Fruit fly (Drosophila melanogaster) whole organism, embryonic: ENCODE measurements around the gene CG17982.
A peak's percentile ranks its signal among the peaks of the same experiment; 100 is the strongest.

Experiments
- CG10147 ChIP-seq: fragments of 200-800 bp; sonication (Bioruptor generic); optimal IDR thresholded peaks from 2 replicates; lab custom pipeline; 2019; ENCODE audit warnings: missing biosample characterization, mild to moderate bottlenecking, missing genetic modification characterization, moderate library complexity
- CG10267 ChIP-seq: fragments of 200-800 bp; sonication (Bioruptor generic); optimal IDR thresholded peaks from 2 replicates; lab custom pipeline; 2018; ENCODE audit warnings: missing biosample characterization, mild to moderate bottlenecking, missing genetic modification characterization, moderate library complexity
- CG10274 ChIP-seq: fragments of 200-800 bp; sonication (Bioruptor generic); optimal IDR thresholded peaks from 3 replicates; lab custom pipeline; 2017; ENCODE audit warnings: missing biosample characterization, mild to moderate bottlenecking, missing genetic modification characterization
- CG10959 ChIP-seq: fragments of 200-800 bp; sonication (Bioruptor generic); IDR thresholded peaks from 2 replicates; pipeline ENCODE4 v1.3.6; 2022; ENCODE audit warnings: missing biosample characterization, missing genetic modification characterization
- CG12391 ChIP-seq: fragments of 200-800 bp; sonication (Bioruptor generic); optimal IDR thresholded peaks from 3 replicates; lab custom pipeline; 2018; ENCODE audit warnings: missing biosample characterization, mild to moderate bottlenecking, missing genetic modification characterization, moderate library complexity
- CG12769 ChIP-seq: fragments of 200-800 bp; sonication (Bioruptor generic); optimal IDR thresholded peaks from 2 replicates; lab custom pipeline; 2019; ENCODE audit warnings: missing biosample characterization, mild to moderate bottlenecking, missing genetic modification characterization, moderate library complexity
- CG13775 ChIP-seq: fragments of 200-800 bp; sonication (Bioruptor generic); optimal IDR thresholded peaks from 3 replicates; lab custom pipeline; 2017; ENCODE audit warnings: missing biosample characterization, mild to moderate bottlenecking, missing genetic modification characterization
- CG1529 ChIP-seq: fragments of 200-800 bp; sonication (Bioruptor generic); optimal IDR thresholded peaks from 3 replicates; lab custom pipeline; 2018; ENCODE audit warnings: missing biosample characterization, missing genetic modification characterization
- CG17359 ChIP-seq: fragments of 200-800 bp; sonication (Bioruptor generic); optimal IDR thresholded peaks from 3 replicates; lab custom pipeline; 2018; ENCODE audit warnings: missing biosample characterization, mild to moderate bottlenecking, missing genetic modification characterization, moderate library complexity
- CG1792 ChIP-seq: fragments of 200-800 bp; sonication (Bioruptor generic); optimal IDR thresholded peaks from 2 replicates; lab custom pipeline; 2016; ENCODE audit warnings: missing biosample characterization, missing genetic modification characterization
- CG18476 ChIP-seq: fragments of 200-800 bp; sonication (Bioruptor generic); optimal IDR thresholded peaks from 2 replicates; lab custom pipeline; 2016; ENCODE audit warnings: missing biosample characterization, mild to moderate bottlenecking, missing genetic modification characterization
- CG2116 ChIP-seq: fragments of 200-800 bp; sonication (Bioruptor generic); optimal IDR thresholded peaks from 3 replicates; lab custom pipeline; 2018; ENCODE audit warnings: missing biosample characterization, mild to moderate bottlenecking, missing genetic modification characterization
- CG31441 ChIP-seq: fragments of 200-800 bp; sonication (Bioruptor generic); IDR thresholded peaks from 2 replicates; pipeline ENCODE4 v1.3.6; 2022; ENCODE audit warnings: missing biosample characterization, missing genetic modification characterization
- CG33557 ChIP-seq: fragments of 200-800 bp; sonication (Bioruptor generic); optimal IDR thresholded peaks from 2 replicates; lab custom pipeline; 2019; ENCODE audit warnings: missing biosample characterization, mild to moderate bottlenecking, missing genetic modification characterization, moderate library complexity
- CG3995 ChIP-seq: fragments of 200-800 bp; sonication (Bioruptor generic); optimal IDR thresholded peaks from 3 replicates; lab custom pipeline; 2016; ENCODE audit warnings: missing biosample characterization, missing genetic modification characterization
- CG4820 ChIP-seq: fragments of 200-800 bp; sonication (Bioruptor generic); optimal IDR thresholded peaks from 3 replicates; lab custom pipeline; 2016; ENCODE audit warnings: missing biosample characterization, missing genetic modification characterization
- CG6683 ChIP-seq: fragments of 200-800 bp; sonication (Bioruptor generic); optimal IDR thresholded peaks from 2 replicates; lab custom pipeline; 2017; ENCODE audit warnings: missing biosample characterization, mild to moderate bottlenecking, missing genetic modification characterization, missing genetic modification reagents
- CG8290 ChIP-seq, 3 experiments: fragments of 200-800 bp; sonication (Bioruptor generic); optimal IDR thresholded peaks; 2 replicates each; lab custom pipeline; 2016 to 2019; ENCODE audit warnings: missing biosample characterization in 3 of 3, missing genetic modification characterization in 3 of 3, mild to moderate bottlenecking in 2 of 3, moderate library complexity in 1 of 3
- ERR ChIP-seq: fragments of 200-800 bp; sonication (Bioruptor generic); optimal IDR thresholded peaks from 2 replicates; lab custom pipeline; 2016; ENCODE audit warnings: missing biosample characterization, missing genetic modification characterization
- Eip74EF ChIP-seq, 2 experiments: fragments of 200-800 bp in 1 of 2; fragments of >200 bp in 1 of 2; sonication (Bioruptor generic) in 1 of 2; optimal IDR thresholded peaks; 2 replicates each; lab custom pipeline; 2017 to 2019; ENCODE audit warnings: missing biosample characterization in 2 of 2, missing genetic modification characterization in 2 of 2, mild to moderate bottlenecking in 1 of 2, moderate library complexity in 1 of 2
- Elba2 ChIP-seq: fragments of 200-800 bp; sonication (Bioruptor generic); optimal IDR thresholded peaks from 3 replicates; lab custom pipeline; 2016; ENCODE audit warnings: missing biosample characterization, missing genetic modification characterization
- Fer1 ChIP-seq: fragments of 200-800 bp; sonication (Bioruptor generic); optimal IDR thresholded peaks from 2 replicates; lab custom pipeline; 2017; ENCODE audit warnings: missing biosample characterization, mild to moderate bottlenecking, missing genetic modification characterization
- Fer2 ChIP-seq: fragments of 200-800 bp; sonication (Bioruptor generic); optimal IDR thresholded peaks from 2 replicates; lab custom pipeline; 2018; ENCODE audit warnings: missing biosample characterization, mild to moderate bottlenecking, missing genetic modification characterization, moderate library complexity
- HHEX ChIP-seq: fragments of 200-800 bp; sonication (Bioruptor generic); optimal IDR thresholded peaks from 3 replicates; lab custom pipeline; 2017; ENCODE audit warnings: missing biosample characterization, mild to moderate bottlenecking, missing genetic modification characterization, missing genetic modification reagents
- Hey ChIP-seq: fragments of 200-800 bp; sonication (Bioruptor generic); optimal IDR thresholded peaks from 3 replicates; lab custom pipeline; 2018; ENCODE audit warnings: missing biosample characterization, mild to moderate bottlenecking, missing genetic modification characterization
- Max ChIP-seq: fragments of 200-800 bp; sonication (Bioruptor generic); optimal IDR thresholded peaks from 2 replicates; lab custom pipeline; 2016; ENCODE audit warnings: missing biosample characterization, mild to moderate bottlenecking, missing genetic modification characterization
- Oaz ChIP-seq: fragments of 200-800 bp; sonication (Bioruptor generic); IDR thresholded peaks from 2 replicates; pipeline ENCODE4 v1.3.6; 2022; ENCODE audit warnings: missing biosample characterization, missing genetic modification characterization
- PHDP ChIP-seq: fragments of 200-800 bp; sonication (Bioruptor generic); optimal IDR thresholded peaks from 3 replicates; lab custom pipeline; 2018; ENCODE audit warnings: missing biosample characterization, mild to moderate bottlenecking, missing genetic modification characterization, moderate library complexity
- Scr ChIP-seq: fragments of 200-800 bp; sonication (Bioruptor generic); IDR thresholded peaks from 2 replicates; pipeline ENCODE4 v1.3.6; 2022; ENCODE audit warnings: missing biosample characterization, missing genetic modification characterization; ENCODE audit not compliant: partially characterized antibody
- Sox102F ChIP-seq: fragments of 200-800 bp; sonication (Bioruptor generic); optimal IDR thresholded peaks from 2 replicates; lab custom pipeline; 2018; ENCODE audit warnings: missing biosample characterization, mild to moderate bottlenecking, missing genetic modification characterization, moderate library complexity
- abd-A ChIP-seq: fragments of 200-800 bp; sonication (Bioruptor generic); optimal IDR thresholded peaks from 3 replicates; lab custom pipeline; 2019; ENCODE audit warnings: missing biosample characterization, mild to moderate bottlenecking, missing genetic modification characterization, moderate library complexity
- ap ChIP-seq: fragments of 200-800 bp; sonication (Bioruptor generic); IDR thresholded peaks from 2 replicates; pipeline ENCODE4 v1.3.6; 2022; ENCODE audit warnings: missing biosample characterization, missing genetic modification characterization
- bowl ChIP-seq: fragments of 200-800 bp; sonication (Bioruptor generic); IDR thresholded peaks from 2 replicates; pipeline ENCODE4 v1.3.6; 2022; ENCODE audit warnings: missing biosample characterization, missing genetic modification characterization
- cg ChIP-seq: fragments of 200-800 bp; sonication (Bioruptor generic); optimal IDR thresholded peaks from 3 replicates; lab custom pipeline; 2019; ENCODE audit warnings: missing biosample characterization, mild to moderate bottlenecking, missing genetic modification characterization, moderate library complexity
- dati ChIP-seq: fragments of 200-800 bp; sonication (Bioruptor generic); IDR thresholded peaks from 2 replicates; pipeline ENCODE4 v1.3.6; 2022; ENCODE audit warnings: missing biosample characterization, missing genetic modification characterization
- dpn ChIP-seq, 2 experiments: fragments of 200-800 bp; sonication (Bioruptor generic); optimal IDR thresholded peaks; 3 replicates each; lab custom pipeline; 2016; ENCODE audit warnings: missing biosample characterization in 2 of 2, missing genetic modification characterization in 2 of 2
- exex ChIP-seq: fragments of 200-800 bp; sonication (Bioruptor generic); optimal IDR thresholded peaks from 4 replicates; lab custom pipeline; 2018; ENCODE audit warnings: missing biosample characterization, mild to moderate bottlenecking, missing genetic modification characterization, moderate library complexity
- gem ChIP-seq: fragments of 200-800 bp; sonication (Bioruptor generic); optimal IDR thresholded peaks from 2 replicates; lab custom pipeline; 2019; ENCODE audit warnings: missing biosample characterization, mild to moderate bottlenecking, missing genetic modification characterization, moderate library complexity
- jing ChIP-seq: fragments of 200-800 bp; sonication (Bioruptor generic); optimal IDR thresholded peaks from 2 replicates; lab custom pipeline; 2018; ENCODE audit warnings: missing biosample characterization, mild to moderate bottlenecking, missing genetic modification characterization
- lab ChIP-seq: fragments of 200-800 bp; sonication (Bioruptor generic); optimal IDR thresholded peaks from 3 replicates; lab custom pipeline; 2017; ENCODE audit warnings: missing biosample characterization, missing genetic modification characterization, mild to moderate bottlenecking, moderate library complexity, missing genetic modification reagents
- lov ChIP-seq, 2 experiments: fragments of 200-800 bp in 1 of 2; fragments of >200 bp in 1 of 2; sonication (Bioruptor generic) in 1 of 2; IDR thresholded peaks in 1 of 2; optimal IDR thresholded peaks in 1 of 2; 2 replicates in 1 of 2; 3 replicates in 1 of 2; pipeline versions ENCODE4 v1.3.6 to Lab custom; 2017 to 2022; ENCODE audit warnings: missing biosample characterization in 1 of 2, missing genetic modification characterization in 1 of 2
- phol ChIP-seq: fragments of 200-800 bp; sonication (Bioruptor generic); optimal IDR thresholded peaks from 3 replicates; lab custom pipeline; 2018; ENCODE audit warnings: missing biosample characterization, mild to moderate bottlenecking, missing genetic modification characterization, moderate library complexity
- sd ChIP-seq: fragments of 200-800 bp; sonication (Bioruptor generic); optimal IDR thresholded peaks from 3 replicates; lab custom pipeline; 2018; ENCODE audit warnings: missing biosample characterization, mild to moderate bottlenecking, missing genetic modification characterization, moderate library complexity
- sr ChIP-seq: fragments of 200-800 bp; sonication (Bioruptor generic); IDR thresholded peaks from 3 replicates; pipeline ENCODE4 v1.3.6; 2022; ENCODE audit warnings: missing biosample characterization, missing genetic modification characterization
- tna ChIP-seq: fragments of 200-800 bp; sonication (Bioruptor generic); IDR thresholded peaks from 2 replicates; pipeline ENCODE4 v1.3.6; 2022; ENCODE audit warnings: missing biosample characterization, missing genetic modification characterization; ENCODE audit not compliant: partially characterized antibody
- unc-4 ChIP-seq: fragments of 200-800 bp; sonication (Bioruptor generic); IDR thresholded peaks from 2 replicates; pipeline ENCODE4 v1.3.6; 2022; ENCODE audit warnings: missing biosample characterization, missing genetic modification characterization; ENCODE audit not compliant: partially characterized antibody
- vfl ChIP-seq: fragments of 200-800 bp; sonication (Bioruptor generic); optimal IDR thresholded peaks from 2 replicates; lab custom pipeline; 2016; ENCODE audit warnings: missing biosample characterization, missing genetic modification characterization

Gene CG17982

DNA sequence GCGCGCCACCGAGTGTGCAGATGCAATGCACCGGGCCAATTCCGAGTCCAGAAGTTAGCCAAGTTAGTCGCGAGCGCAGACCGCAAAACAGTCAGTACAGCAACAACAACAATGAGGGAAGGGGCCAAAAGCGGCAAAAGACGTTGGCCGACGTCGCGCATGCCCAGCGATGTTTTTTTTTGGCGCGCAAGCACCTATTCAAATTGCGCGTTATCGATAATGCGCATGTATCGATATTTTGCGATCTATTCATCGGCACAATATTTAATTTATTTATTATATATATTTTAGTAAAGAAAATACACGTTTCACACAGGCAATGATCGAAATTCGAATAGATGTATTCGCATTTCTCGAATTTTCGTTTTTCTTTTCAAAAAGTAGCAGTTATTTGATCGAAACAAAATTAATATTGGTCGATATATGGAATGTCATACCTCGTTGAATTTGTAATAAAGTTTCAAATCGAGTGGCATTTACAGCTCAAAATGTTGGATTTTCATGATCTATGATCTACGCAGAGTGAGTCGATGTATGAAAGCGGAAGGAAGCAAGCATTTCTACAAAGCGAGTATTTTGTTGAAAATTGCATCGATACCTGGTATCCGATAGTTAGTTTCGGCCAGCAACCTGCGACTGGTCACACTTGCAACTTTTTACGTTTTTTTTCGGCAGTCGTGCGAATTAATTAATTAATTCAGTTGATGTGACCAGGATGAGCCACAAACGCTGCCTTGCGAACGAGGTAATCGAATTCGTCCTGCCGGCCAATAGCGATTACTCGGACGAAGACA is 14.2 kb downstream of the CG17982 start, which contains the start of gene CG2116 (continued):
- TF ChIP-seq PHDP (tag; lab: Kevin White, UChicago) (no peak), Elba2 (GFP tag; lab: Kevin White, UChicago) (no peak), CG12769 (no peak), vfl (GFP tag; lab: Kevin White, UChicago) (no peak), CG6683 (GFP tag; lab: Kevin White, UChicago) (no peak), Fer1 (GFP tag; lab: Kevin White, UChicago) (no peak), CG10267 (peak; percentile 37), exex (no peak), CG31441 (no peak), gem (no peak), cg (GFP tag; lab: Kevin White, UChicago) (no peak), CG3995 (GFP tag; lab: Kevin White, UChicago) (peak; percentile 46), Sox102F (GFP tag; lab: Kevin White, UChicago) (no peak), lab (GFP tag; lab: Kevin White, UChicago) (no peak), CG10274 (GFP tag; lab: Kevin White, UChicago) (no peak), bowl (no peak), CG8290 (GFP tag; optimal IDR thresholded peaks at IDR 0.05; lab: Kevin White, UChicago) (peak; percentile 22), CG8290 (tag; optimal IDR thresholded peaks at IDR 0.05; lab: Kevin White, UChicago) (peak in 1 of 2 experiments; percentile 26), CG10959 (GFP tag; lab: Robert Waterston, UW) (no peak), CG4820 (GFP tag; lab: Kevin White, UChicago) (no peak), Hey (tag; lab: Kevin White, UChicago) (no peak), dati (GFP tag; lab: Robert Waterston, UW) (no peak), phol (peak; percentile 30), sd (no peak), CG1792 (GFP tag; lab: Kevin White, UChicago) (no peak), CG2116 (GFP tag; lab: Kevin White, UChicago) (peak; percentile 93), CG33557 (GFP tag; lab: Kevin White, UChicago) (no peak), Eip74EF (GFP tag; optimal IDR thresholded peaks at IDR 0.05; lab: Kevin White, UChicago) (no peak), tna (GFP tag; lab: Robert Waterston, UW) (0 out of 2 replicates have a peak, but pooled peaks have one; percentile 11), unc-4 (peak; percentile 67; the same call in 1 of the 2 replicates), Oaz (GFP tag; lab: Robert Waterston, UW) (no peak), abd-A (tag; lab: Kevin White, UChicago) (no peak), ap (GFP tag; lab: Robert Waterston, UW) (no peak), lov (optimal IDR thresholded peaks at IDR 0.05; lab: Kevin White, UChicago) (no peak), lov (GFP tag; IDR thresholded peaks at IDR 0.05; lab: Robert Waterston, UW) (no peak), CG18476 (GFP tag; lab: Kevin White, UChicago) (no peak), CG17359 (tag; lab: Kevin White, UChicago) (no peak), sr (no peak), jing (no peak), CG10147 (no peak), ERR (GFP tag; lab: Kevin White, UChicago) (no peak), HHEX (GFP tag; lab: Kevin White, UChicago) (no peak), Fer2 (tag; lab: Kevin White, UChicago) (no peak), dpn (GFP tag; optimal IDR thresholded peaks at IDR 0.05; lab: Kevin White, UChicago) (no peak), CG12391 (tag; lab: Kevin White, UChicago) (peak; percentile 22), Scr (GFP tag; lab: Robert Waterston, UW) (peak; percentile 79), Max (no peak), CG13775 (no peak), CG1529 (no peak)
